Worm (Caenorhabditis elegans): Measurements from ENCODE around the gene F54D12.2.
A peak's percentile ranks its signal among the peaks of the same experiment; 100 is the strongest.

The F54D12.2 gene

DNA sequence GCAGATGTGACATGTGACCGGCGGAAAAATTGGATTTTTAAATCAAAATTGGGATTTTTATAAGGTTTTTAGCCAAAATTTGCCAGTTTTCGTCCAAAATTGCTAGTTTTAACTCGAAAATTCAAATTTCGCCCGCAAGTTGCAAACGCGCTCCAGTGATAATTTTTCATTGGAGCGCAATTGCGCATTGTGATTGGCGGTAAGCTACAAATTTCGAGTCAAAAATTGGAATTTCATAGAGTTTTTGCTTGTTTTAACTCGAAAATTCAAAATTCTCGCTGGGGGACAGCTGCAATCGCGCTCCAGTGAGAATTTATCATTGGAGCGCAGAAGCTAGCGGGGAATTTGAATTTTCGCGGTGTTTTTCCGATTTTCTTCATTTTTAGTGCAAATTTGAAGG is 29.2 kb upstream of the F54D12.2 start:
- no peak for TF ChIP-seq daf-8 (GFP tag; IDR thresholded peaks at IDR 0.05)
- TF ChIP-seq lin-38 (GFP tag; IDR thresholded peaks at IDR 0.05) = peak; percentile 88

DNA sequence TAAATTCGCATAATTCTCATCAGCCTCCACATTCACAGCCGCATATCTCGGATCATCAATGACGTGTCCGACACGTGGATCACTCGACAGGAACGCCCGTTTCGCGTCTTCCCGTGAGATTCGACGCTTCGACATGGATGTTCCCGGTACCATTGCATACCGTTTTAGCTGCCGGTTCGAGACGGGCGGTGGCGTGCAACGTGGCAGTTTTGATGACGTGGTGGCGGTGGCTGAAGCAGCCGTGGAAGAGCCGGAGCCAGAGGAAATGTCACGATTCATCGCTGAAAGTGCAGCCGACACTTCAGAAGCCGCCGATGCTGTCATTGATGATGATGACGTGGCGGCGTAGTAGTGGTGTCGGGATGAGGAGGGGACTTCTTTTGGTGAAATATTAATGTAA is 27.0 kb upstream of the F54D12.2 start:
- peak; percentile 73 for TF ChIP-seq set-16 (GFP tag; IDR thresholded peaks at IDR 0.05)
- TF ChIP-seq saeg-2 (GFP tag; IDR thresholded peaks at IDR 0.05) = no peak
- no peak for TF ChIP-seq madf-5 (GFP tag; IDR thresholded peaks at IDR 0.05)

DNA sequence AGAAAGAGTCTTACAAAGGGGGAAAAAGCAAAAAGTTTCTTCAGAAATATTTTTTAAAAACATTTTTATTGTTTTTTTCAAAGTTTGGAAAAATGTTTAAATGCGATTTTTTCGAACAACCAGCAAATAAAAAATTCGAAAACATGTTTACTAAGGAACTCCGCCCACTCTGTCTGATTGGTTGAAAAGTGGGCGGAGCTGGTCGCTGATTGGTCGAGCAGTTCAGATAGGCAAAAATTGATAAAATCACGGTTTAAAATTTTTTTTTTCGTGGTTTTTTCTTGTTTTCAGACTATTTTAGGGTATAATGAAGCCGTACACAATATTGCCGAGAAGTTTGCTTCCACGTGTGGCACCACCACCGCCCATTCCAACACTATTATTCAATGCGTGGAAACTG is 26.4 kb upstream of the F54D12.2 start:
- TF ChIP-seq unc-39 (tag; optimal IDR thresholded peaks at IDR 0.05) (no peak), lir-3 (tag; optimal IDR thresholded peaks at IDR 0.05) (no peak), F10B5.3 (tag; optimal IDR thresholded peaks at IDR 0.05) (no peak), nhr-41 (GFP tag; IDR thresholded peaks at IDR 0.05) (no peak), tra-1 (GFP tag; IDR thresholded peaks at IDR 0.05) (no peak)

DNA sequence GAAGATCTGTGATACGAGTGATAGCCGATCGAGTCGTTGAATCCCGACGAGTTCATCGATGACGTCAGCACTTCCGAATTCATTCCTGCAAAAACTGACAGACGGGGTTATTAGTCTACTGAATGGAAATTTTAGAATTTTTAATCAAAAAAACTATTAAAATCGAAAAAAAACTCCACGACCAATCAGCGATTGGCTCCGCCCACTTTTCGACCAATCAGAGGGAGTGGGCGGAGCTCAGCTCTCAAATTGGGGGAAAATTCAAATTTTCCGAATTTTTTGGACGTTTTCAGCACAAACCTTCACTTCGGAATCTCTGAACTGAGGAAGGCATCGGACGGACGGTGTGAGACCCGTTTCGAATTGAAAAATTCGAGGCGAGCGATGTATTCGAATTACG is 25.5 kb upstream of the F54D12.2 start:
- TF ChIP-seq spr-1 (tag; optimal IDR thresholded peaks at IDR 0.05) = no peak
- TF ChIP-seq Y105C5A.15 (GFP tag; IDR thresholded peaks at IDR 0.05) = no peak
- TF ChIP-seq lsy-2 (tag; optimal IDR thresholded peaks at IDR 0.05) = no peak
- TF ChIP-seq T20F7.1 (GFP tag; optimal IDR thresholded peaks at IDR 0.05) = no peak
- no peak for TF ChIP-seq hlh-11 (tag; optimal IDR thresholded peaks at IDR 0.05)
- no peak for TF ChIP-seq mdl-1 (tag; optimal IDR thresholded peaks at IDR 0.05)
- no peak for TF ChIP-seq ceh-62 (tag; optimal IDR thresholded peaks at IDR 0.05)
- no peak for TF ChIP-seq lin-1 (GFP tag; IDR thresholded peaks at IDR 0.05)
- no peak for TF ChIP-seq ces-1 (GFP tag; optimal IDR thresholded peaks at IDR 0.05)
- no peak for TF ChIP-seq nhr-42 (GFP tag; IDR thresholded peaks at IDR 0.05)
- no peak for TF ChIP-seq daf-12 (tag; optimal IDR thresholded peaks at IDR 0.05)
- no peak for TF ChIP-seq zfp-2 (tag; optimal IDR thresholded peaks at IDR 0.05)
- no peak for TF ChIP-seq attf-4 (tag; optimal IDR thresholded peaks at IDR 0.05)
- no peak for TF ChIP-seq ceh-28 (tag; optimal IDR thresholded peaks at IDR 0.05)
- TF ChIP-seq nhr-77 (tag; optimal IDR thresholded peaks at IDR 0.05) = no peak

DNA sequence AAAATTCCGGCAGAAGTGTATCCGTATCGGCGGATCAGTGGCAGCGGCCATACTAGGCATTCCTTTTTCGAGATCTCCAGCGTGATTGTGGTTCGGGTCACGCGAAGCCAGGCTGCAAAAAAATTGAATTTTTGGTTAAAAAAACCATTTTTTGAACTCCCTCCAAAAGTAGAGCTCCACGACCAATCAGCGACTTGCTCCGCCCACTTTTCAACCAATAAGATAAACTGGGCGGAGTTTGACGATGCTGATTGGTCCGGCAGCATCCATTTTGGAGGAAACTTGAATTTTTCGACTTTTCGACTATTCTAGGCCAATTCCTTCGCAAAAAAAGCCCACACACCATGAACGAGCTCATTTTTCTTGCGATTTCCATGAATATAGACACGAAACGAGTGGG is 24.0 kb upstream of the F54D12.2 start:
- TF ChIP-seq unc-62 (GFP tag; optimal IDR thresholded peaks at IDR 0.05 in 1 of 2) = no peak
- no peak for TF ChIP-seq unc-62 (tag; optimal IDR thresholded peaks at IDR 0.05)
- no peak for TF ChIP-seq daf-8 (GFP tag; IDR thresholded peaks at IDR 0.05)
- TF ChIP-seq mxl-3 (GFP tag; optimal IDR thresholded peaks at IDR 0.05) = no peak
- peak; percentile 20 for TF ChIP-seq aha-1 (tag)
- no peak for TF ChIP-seq set-16 (GFP tag; IDR thresholded peaks at IDR 0.05)
- TF ChIP-seq mdt-29 (GFP tag; IDR thresholded peaks at IDR 0.05) = no peak
- TF ChIP-seq ZK337.2 (GFP tag; IDR thresholded peaks at IDR 0.05) = no peak

DNA sequence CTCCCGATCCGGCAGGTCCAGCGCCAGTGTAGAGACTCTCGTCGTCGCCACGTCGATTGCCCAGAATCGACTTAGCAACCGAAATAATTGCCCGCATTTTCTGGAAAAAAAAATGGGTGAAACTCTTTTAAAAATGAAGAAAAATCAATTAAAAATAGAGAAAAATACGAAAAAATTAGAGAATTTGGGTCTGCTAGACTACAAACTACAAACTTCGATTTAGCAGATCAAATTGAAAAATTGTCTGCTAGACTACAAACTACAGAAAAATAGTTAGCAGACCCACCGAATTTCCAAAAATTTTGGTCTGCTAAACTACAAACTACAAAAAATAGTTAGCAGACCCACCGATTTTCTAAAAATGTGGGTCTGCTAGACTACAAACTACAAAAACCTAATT is 23.6 kb upstream of the F54D12.2 start, which contains the start of gene rog-1:
Gene rog-1 (minus strand): TSS at position 101 of the 400 bp plus-strand sequence.
- TF ChIP-seq pqm-1 (tag; optimal IDR thresholded peaks at IDR 0.05) (no peak), ceh-44 (GFP tag; IDR thresholded peaks at IDR 0.05) (no peak), zfp-2 (tag; optimal IDR thresholded peaks at IDR 0.05) (no peak), tag-97 (GFP tag; IDR thresholded peaks at IDR 0.05) (no peak), hlh-30 (tag; optimal IDR thresholded peaks at IDR 0.05; ENCODE audit: insufficient read depth) (no peak), snpc-4 (tag; optimal IDR thresholded peaks at IDR 0.05) (no peak), vab-7 (GFP tag; IDR thresholded peaks at IDR 0.05) (no peak), hif-1 (tag; optimal IDR thresholded peaks at IDR 0.05) (no peak)
